Worm (Caenorhabditis elegans): ENCODE measurements around the gene din-1.
A peak's percentile ranks its signal among the peaks of the same experiment; 100 is the strongest.

The din-1 gene

DNA sequence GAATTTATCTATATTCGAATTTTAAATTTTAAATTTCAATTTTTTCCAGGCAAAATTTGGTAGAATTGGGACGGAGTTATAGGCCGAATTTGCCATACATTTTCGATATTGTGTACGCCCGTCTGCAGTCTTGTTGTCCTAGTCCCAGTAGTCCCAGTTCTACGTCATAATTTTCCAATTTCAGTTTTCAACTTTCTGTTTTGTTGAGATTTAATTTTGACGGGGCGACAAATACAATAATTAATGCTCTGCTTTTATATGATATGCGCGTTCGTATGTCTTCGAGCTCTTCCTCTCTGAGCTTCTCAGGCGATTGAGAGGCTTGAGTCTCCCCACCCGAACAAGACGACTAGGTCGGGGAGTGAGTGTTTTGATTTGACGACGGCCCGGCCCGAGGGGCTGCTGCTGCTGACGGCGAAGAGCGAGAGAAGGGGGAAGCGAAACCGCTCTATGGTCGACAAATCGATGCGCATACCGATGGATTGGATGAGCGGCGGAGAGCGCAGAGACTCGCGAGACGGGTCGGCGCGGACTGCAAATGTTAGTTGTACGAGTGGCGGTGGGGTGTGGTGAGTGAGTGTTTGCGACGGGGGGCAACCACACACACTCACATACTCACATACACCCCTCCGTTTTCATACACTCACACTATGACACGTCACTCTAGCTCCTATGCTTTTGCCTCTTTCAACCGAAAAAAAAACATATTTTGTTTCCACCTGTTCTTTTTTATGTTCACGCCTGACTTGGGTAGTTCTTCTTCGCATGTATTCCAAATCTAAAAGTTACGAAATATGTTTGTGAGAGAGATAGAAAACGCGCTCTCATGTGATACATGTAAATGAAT lies 1.5 kb upstream of the din-1 start:
- TF ChIP-seq die-1 (tag; optimal IDR thresholded peaks at IDR 0.05) (peak; percentile 53), F55B11.4 (tag; optimal IDR thresholded peaks at IDR 0.05; ENCODE audit: borderline replicate concordance, insufficient read depth) (no peak), lin-40 (tag; optimal IDR thresholded peaks at IDR 0.05) (peak; percentile 35), F49E8.2 (tag; optimal IDR thresholded peaks at IDR 0.05; ENCODE audit: insufficient read depth) (no peak), cebp-1 (GFP tag; IDR thresholded peaks at IDR 0.05) (peak; percentile 82), cebp-1 (tag; optimal IDR thresholded peaks at IDR 0.05) (peak; percentile 89), cebp-2 (GFP tag; IDR thresholded peaks at IDR 0.05) (0 out of 2 replicates have a peak, but pooled peaks have one; percentile 30), hmg-1.2 (GFP tag; IDR thresholded peaks at IDR 0.05) (peak; percentile 67), ceh-91 (GFP tag; IDR thresholded peaks at IDR 0.05) (no peak), madf-3 (GFP tag; IDR thresholded peaks at IDR 0.05) (0 out of 2 replicates have a peak, but pooled peaks have one; percentile 40), ztf-26 (tag; optimal IDR thresholded peaks at IDR 0.05) (peak; percentile 72), nfyb-1 (GFP tag; IDR thresholded peaks at IDR 0.05) (peak; percentile 82), lin-26 (GFP tag; IDR thresholded peaks at IDR 0.05) (peak; percentile 74), ccch-3 (GFP tag; optimal IDR thresholded peaks at IDR 0.05) (no peak), ama-1 (optimal IDR thresholded peaks at IDR 0.05) (peak; percentile 83), ama-1 (GFP tag; optimal IDR thresholded peaks at IDR 0.05) (peak in 1 of 2 experiments; percentile 24), ceh-40 (GFP tag; IDR thresholded peaks at IDR 0.05) (0 out of 2 replicates have a peak, but pooled peaks have one; percentile 5), pbrm-1 (GFP tag; IDR thresholded peaks at IDR 0.05) (peak; percentile 69; the same call in 1 of the 2 replicates), F52B5.7 (tag; optimal IDR thresholded peaks at IDR 0.05) (peak; percentile 41), lsl-1 (GFP tag; optimal IDR thresholded peaks at IDR 0.05) (peak; percentile 3), F10E7.11 (tag; optimal IDR thresholded peaks at IDR 0.05) (no peak), nhr-90 (tag; optimal IDR thresholded peaks at IDR 0.05) (peak; percentile 52), K11D2.4 (GFP tag; IDR thresholded peaks at IDR 0.05) (peak; percentile 55), egrh-3 (GFP tag; IDR thresholded peaks at IDR 0.05) (peak; percentile 95), madf-10 (tag; optimal IDR thresholded peaks at IDR 0.05) (peak; percentile 87), lir-1 (GFP tag; conservative IDR thresholded peaks at IDR 0.05) (peak; percentile 4; the same call in 1 of the 2 replicates), zfh-2 (GFP tag; conservative IDR thresholded peaks at IDR 0.05) (peak; percentile 99), B0261.1 (tag; optimal IDR thresholded peaks at IDR 0.05) (no peak), bed-2 (GFP tag; IDR thresholded peaks at IDR 0.05) (0 out of 2 replicates have a peak, but pooled peaks have one; percentile 57), C06A6.2 (GFP tag; conservative IDR thresholded peaks at IDR 0.05) (0 out of 2 replicates have a peak, but pooled peaks have one; percentile 13), snpc-4 (GFP tag; optimal IDR thresholded peaks at IDR 0.05) (no peak), snpc-4 (tag; optimal IDR thresholded peaks at IDR 0.05) (peak; percentile 8 to 49 (median 27)), mcd-1 (GFP tag; IDR thresholded peaks at IDR 0.05) (peak; percentile 76), ZK185.1 (tag; optimal IDR thresholded peaks at IDR 0.05; ENCODE audit: poor library complexity, severe bottlenecking) (peak; percentile 54), ekl-4 (GFP tag; IDR thresholded peaks at IDR 0.05) (peak; percentile 63; the same call in 1 of the 2 replicates), B0019.2 (GFP tag; conservative IDR thresholded peaks at IDR 0.05) (no peak), ztf-18 (tag; optimal IDR thresholded peaks at IDR 0.05) (peak; percentile 39), efl-1 (GFP tag; optimal IDR thresholded peaks at IDR 0.05) (no peak), chd-7 (tag; optimal IDR thresholded peaks at IDR 0.05) (peak; percentile 59), sea-2 (GFP tag; IDR thresholded peaks at IDR 0.05) (no peak), zim-3 (tag; optimal IDR thresholded peaks at IDR 0.05) (peak; percentile 28), dox-1 (GFP tag; IDR thresholded peaks at IDR 0.05) (peak; percentile 80), nhr-80 (tag; optimal IDR thresholded peaks at IDR 0.05) (peak; percentile 90), dpff-1 (tag; optimal IDR thresholded peaks at IDR 0.05) (no peak), let-607 (tag; optimal IDR thresholded peaks at IDR 0.05) (peak; percentile 91 to 92), rcor-1 (GFP tag; IDR thresholded peaks at IDR 0.05) (peak; percentile 70), F22D6.2 (tag; optimal IDR thresholded peaks at IDR 0.05) (no peak)
